Worm (Caenorhabditis elegans) whole organism, midembryonic: ENCODE results near the gene gfat-1.
"Not testable (repeated sequence)": the region's sequence is repeated elsewhere in the genome, so short reads cannot be mapped to it uniquely, and the experiment has no call there.

ENCODE experiments used
- T22C8.4 ChIP-seq: fragments of 200-800 bp; sonication (Bioruptor generic); IDR thresholded peaks from 2 replicates; pipeline ENCODE4 v1.3.6; 2022; ENCODE audit warnings: missing genetic modification characterization, missing compliant biosample characterization
- cog-1 ChIP-seq: sonication (generic microtip); optimal IDR thresholded peaks from 2 replicates; lab custom pipeline; 2016; ENCODE audit warnings: missing genetic modification characterization, missing compliant biosample characterization
- flt-1 ChIP-seq: fragments of 200-800 bp; sonication (Bioruptor generic); IDR thresholded peaks from 2 replicates; pipeline ENCODE4 v1.3.6; 2022; ENCODE audit warnings: missing genetic modification characterization, missing compliant biosample characterization
- klf-2 ChIP-seq: fragments of 200-800 bp; sonication (Bioruptor generic); conservative IDR thresholded peaks from 2 replicates; pipeline ENCODE4 v1.3.6; 2022; ENCODE audit warnings: missing genetic modification reagents, missing genetic modification characterization, missing compliant biosample characterization
- med-1 ChIP-seq: sonication (generic microtip); optimal IDR thresholded peaks from 2 replicates; lab custom pipeline; 2017; ENCODE audit warnings: missing genetic modification characterization, mild to moderate bottlenecking, missing compliant biosample characterization, antibody characterized with exemption, missing genetic modification reagents; ENCODE audit not compliant: insufficient read depth
- ref-1 ChIP-seq: fragments of 200-800 bp; sonication (Bioruptor generic); conservative IDR thresholded peaks from 2 replicates; pipeline ENCODE4 v1.3.6; 2022; ENCODE audit warnings: missing genetic modification reagents, missing genetic modification characterization, missing compliant biosample characterization
- tab-1 ChIP-seq: fragments of 200-800 bp; sonication (Bioruptor generic); IDR thresholded peaks from 2 replicates; pipeline ENCODE4 v1.3.6; 2022; ENCODE audit warnings: missing genetic modification characterization, missing compliant biosample characterization
- ztf-23 ChIP-seq: fragments of 200-800 bp; sonication (Bioruptor generic); IDR thresholded peaks from 2 replicates; pipeline ENCODE4 v1.3.6; 2022; ENCODE audit warnings: missing genetic modification reagents, missing genetic modification characterization, missing compliant biosample characterization
- ztf-29 ChIP-seq: fragments of 200-800 bp; sonication (Bioruptor generic); IDR thresholded peaks from 2 replicates; pipeline ENCODE4 v1.3.6; 2022; ENCODE audit warnings: missing genetic modification reagents, missing genetic modification characterization, missing compliant biosample characterization

The gfat-1 gene

ce11 chrII:11571260-11571854 lies 23.9 kb downstream of the gfat-1 start, which contains the start of gene F54D5.3:
Gene F54D5.3, plus strand, starts transcription at chrII:11571805.
- TF ChIP-seq cog-1 (tag; lab: Kevin White, UChicago) (no peak), klf-2 (GFP tag; lab: Robert Waterston, UW) (no peak), ref-1 (GFP tag; lab: Robert Waterston, UW) (no peak), med-1 (no peak), tab-1 (GFP tag; lab: Robert Waterston, UW) (no peak), ztf-23 (no peak), ztf-29 (no peak), flt-1 (no peak), T22C8.4 (GFP tag; lab: Robert Waterston, UW) (no peak)

DNA sequence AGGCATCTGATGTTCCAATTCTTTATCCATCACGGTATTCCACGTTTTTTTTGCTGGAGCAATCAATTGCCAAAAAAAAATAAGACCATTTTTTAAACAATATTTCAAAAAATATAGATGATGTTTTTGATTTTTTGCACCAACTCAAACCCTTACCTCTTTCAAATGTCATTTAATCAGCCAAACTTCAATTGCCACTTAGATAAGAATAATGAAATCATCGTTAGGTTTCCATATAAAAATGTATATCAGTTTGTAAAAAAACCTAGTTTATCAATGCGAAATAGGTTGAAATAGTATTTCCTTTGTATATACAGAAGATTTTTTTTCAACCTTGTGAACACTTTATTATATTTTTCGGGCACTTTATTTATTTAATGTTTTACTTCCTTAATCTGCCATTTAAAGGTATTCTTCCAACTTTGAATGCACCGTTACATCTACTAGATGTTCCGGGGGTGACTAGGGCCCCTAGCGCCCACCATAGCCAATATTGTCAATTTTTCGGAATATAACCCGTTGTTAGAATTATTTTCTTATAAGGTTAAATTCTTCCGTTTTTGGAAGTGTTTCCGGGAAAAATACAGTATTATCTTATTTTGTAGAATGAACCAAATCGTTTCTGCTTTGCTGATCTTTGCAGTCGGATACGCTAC lies 25.9 kb downstream of the gfat-1 start, which contains the start of the genes F54D5.23 and F54D5.4:
Gene F54D5.23 (minus strand): TSS at position 75 of the 656 bp plus-strand sequence.
Gene F54D5.4 (plus strand): TSS at position 606 of the 656 bp plus-strand sequence.
- no peak for TF ChIP-seq ztf-23
- TF ChIP-seq ref-1 (GFP tag; lab: Robert Waterston, UW), result no peak
- TF ChIP-seq med-1, result no peak

DNA sequence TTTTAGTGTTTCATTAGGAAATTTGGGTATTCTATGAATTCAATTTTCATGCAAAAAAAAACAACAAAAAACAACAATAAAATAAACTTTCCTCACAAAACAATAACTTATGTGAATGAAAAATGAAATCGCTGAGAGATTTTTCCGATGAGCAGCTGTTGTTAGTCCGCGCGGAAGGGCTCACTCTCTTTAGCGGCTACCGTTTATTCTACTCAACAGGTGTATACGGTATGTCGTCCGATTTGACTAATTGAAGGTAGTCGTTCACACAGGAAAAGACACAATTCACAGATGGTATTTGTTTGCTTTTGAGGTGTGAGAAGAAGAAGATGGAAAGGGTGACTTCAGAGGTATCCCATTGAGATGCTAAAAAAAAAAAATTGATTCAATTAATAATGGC lies 26.5 kb downstream of the gfat-1 start:
- TF ChIP-seq flt-1, result no peak
- no peak for TF ChIP-seq ztf-23
- no peak for TF ChIP-seq ztf-29
- TF ChIP-seq tab-1 (GFP tag; lab: Robert Waterston, UW), result no peak
- TF ChIP-seq ref-1 (GFP tag; lab: Robert Waterston, UW), result no peak
- no peak for TF ChIP-seq klf-2 (GFP tag; lab: Robert Waterston, UW)
- no peak for TF ChIP-seq med-1
- TF ChIP-seq T22C8.4 (GFP tag; lab: Robert Waterston, UW), result no peak
- no peak for TF ChIP-seq cog-1 (tag; lab: Kevin White, UChicago)

DNA sequence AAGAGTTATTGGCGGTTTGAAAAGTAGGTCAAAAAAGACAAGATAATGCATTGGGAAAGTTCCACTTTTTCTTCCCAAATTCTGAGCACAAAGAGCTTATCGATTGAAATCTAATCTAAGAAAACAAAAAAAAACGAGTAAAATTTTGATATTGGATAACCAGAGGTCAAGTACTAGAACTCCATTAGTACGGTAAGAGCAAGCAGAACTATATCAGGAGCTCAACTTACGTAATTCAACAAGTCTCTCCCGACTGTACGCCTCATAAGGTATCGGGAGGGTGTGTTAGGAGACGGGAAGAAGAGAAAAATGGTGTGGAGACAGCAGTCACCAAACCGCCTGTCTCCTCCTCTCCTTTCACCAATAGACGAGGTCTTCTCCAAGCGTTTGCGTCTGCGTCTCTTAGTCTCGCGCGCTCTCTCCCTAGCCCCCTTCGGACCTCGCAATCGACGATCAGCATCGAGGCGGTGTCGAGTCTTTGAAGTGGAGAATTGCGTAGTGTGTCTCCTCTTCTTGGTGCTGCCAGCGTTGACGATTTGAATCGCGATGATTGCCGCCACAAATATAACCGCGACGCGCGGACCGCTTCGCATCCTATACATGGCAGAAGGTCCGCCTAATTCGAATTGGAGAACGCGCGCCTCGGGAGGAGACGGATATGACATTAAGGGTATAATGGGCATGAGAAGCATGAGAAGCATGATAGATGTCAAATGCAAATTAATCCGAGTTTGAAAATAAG lies 28.1 kb downstream of the gfat-1 start, which contains the start of gene F54D5.5:
Gene F54D5.5 (minus strand): TSS at position 51 of the 742 bp plus-strand sequence.
- TF ChIP-seq tab-1 (GFP tag; lab: Robert Waterston, UW), result 0 out of 2 replicates have a peak, but pooled peaks have one; percentile 65
- peak; percentile 72; the same call in 1 of the 2 replicates for TF ChIP-seq flt-1
- no peak for TF ChIP-seq med-1
- no peak for TF ChIP-seq T22C8.4 (GFP tag; lab: Robert Waterston, UW)
- TF ChIP-seq cog-1 (tag; lab: Kevin White, UChicago), result peak; percentile 70
- peak; percentile 47; the same call in 1 of the 2 replicates for TF ChIP-seq ztf-23
- no peak for TF ChIP-seq ref-1 (GFP tag; lab: Robert Waterston, UW)
- TF ChIP-seq klf-2 (GFP tag; lab: Robert Waterston, UW), result no peak

- TF ChIP-seq cog-1 (tag; lab: Kevin White, UChicago) (no peak), ref-1 (GFP tag; lab: Robert Waterston, UW) (no peak), flt-1 (no peak), T22C8.4 (GFP tag; lab: Robert Waterston, UW) (no peak), klf-2 (GFP tag; lab: Robert Waterston, UW) (no peak), ztf-29 (no peak), ztf-23 (no peak), med-1 (no peak), tab-1 (GFP tag; lab: Robert Waterston, UW) (no peak)
These were observed 31.1 kb downstream of the gfat-1 start, which contains the start of gene F54D5.15 for ce11 chrII:11564127-11564526. Gene F54D5.15, minus strand, starts transcription at chrII:11564227.

- TF ChIP-seq klf-2 (GFP tag; lab: Robert Waterston, UW) (no peak), ztf-23 (no peak), flt-1 (no peak), cog-1 (tag; lab: Kevin White, UChicago) (no peak), med-1 (no peak), T22C8.4 (GFP tag; lab: Robert Waterston, UW) (no peak), tab-1 (GFP tag; lab: Robert Waterston, UW) (no peak), ref-1 (GFP tag; lab: Robert Waterston, UW) (no peak), ztf-29 (no peak)
These were observed 38.9 kb downstream of the gfat-1 start, which contains the start of gene F54D5.17 for ce11 chrII:11556338-11556737. Gene F54D5.17, plus strand, starts transcription at chrII:11556638.

- TF ChIP-seq ztf-29 (peak; percentile 25; the same call in 1 of the 2 replicates), T22C8.4 (GFP tag; lab: Robert Waterston, UW) (no peak), klf-2 (GFP tag; lab: Robert Waterston, UW) (no peak)
These were observed 39.6 kb downstream of the gfat-1 start, which contains the start of gene F54D5.24 for ce11 chrII:11555634-11556033. Gene F54D5.24, plus strand, starts transcription at chrII:11555949.

- not testable (repeated sequence) for TF ChIP-seq T22C8.4 (GFP tag; lab: Robert Waterston, UW); ref-1 (GFP tag; lab: Robert Waterston, UW); ztf-29
These were observed 43.2 kb downstream of the gfat-1 start, which contains the start of gene dhgd-1 for ce11 chrII:11551981-11552380. Gene dhgd-1, minus strand, starts transcription at chrII:11552081.

DNA sequence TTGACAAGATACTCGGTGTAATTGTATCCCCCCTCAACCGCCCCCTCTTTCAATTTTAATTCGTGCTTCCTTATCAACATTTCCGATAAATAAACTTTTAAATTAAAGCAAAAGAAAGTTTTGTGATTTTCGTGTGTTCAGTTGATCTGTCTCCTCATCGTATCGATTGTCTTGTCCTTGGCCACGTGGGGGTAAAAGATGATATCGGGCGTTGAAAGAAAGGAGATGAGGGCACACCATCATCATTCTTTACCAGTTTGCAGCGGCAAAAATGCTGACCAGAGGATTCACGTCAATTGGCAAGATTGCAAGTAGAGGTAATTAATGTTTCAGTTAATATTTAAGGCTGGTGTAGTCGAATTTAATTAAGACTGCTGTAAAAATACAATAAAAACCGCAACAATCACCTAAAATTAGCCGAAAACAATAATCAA lies 47.9 kb downstream of the gfat-1 start, which contains the start of gene F54D5.7:
Gene F54D5.7 (plus strand): TSS at position 264 of the 434 bp plus-strand sequence.
- TF ChIP-seq ztf-23 (no peak), flt-1 (0 out of 2 replicates have a peak, but pooled peaks have one; percentile 13)

DNA sequence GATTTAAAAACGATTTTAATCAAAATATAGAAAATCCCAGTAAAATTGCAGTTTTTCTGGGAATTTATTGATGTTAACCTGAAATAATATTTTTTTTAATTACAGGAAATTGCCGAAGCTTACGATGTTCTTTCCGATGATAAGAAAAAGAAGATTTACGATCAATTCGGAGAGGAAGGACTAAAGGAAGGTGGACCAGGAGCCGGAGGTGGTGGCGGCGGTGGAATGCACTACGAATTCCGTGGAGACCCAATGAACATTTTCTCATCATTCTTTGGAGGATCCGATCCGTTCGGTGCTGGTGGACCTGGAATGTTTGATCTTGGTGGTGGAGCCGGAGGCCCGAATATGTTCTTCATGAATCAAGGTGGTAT lies 49.3 kb downstream of the gfat-1 start:
- TF ChIP-seq ref-1 (GFP tag; lab: Robert Waterston, UW), result no peak
- no peak for TF ChIP-seq klf-2 (GFP tag; lab: Robert Waterston, UW)
- TF ChIP-seq med-1, result no peak
- TF ChIP-seq ztf-23, result no peak
- no peak for TF ChIP-seq T22C8.4 (GFP tag; lab: Robert Waterston, UW)
- no peak for TF ChIP-seq flt-1
- no peak for TF ChIP-seq cog-1 (tag; lab: Kevin White, UChicago)
- no peak for TF ChIP-seq ztf-29
- no peak for TF ChIP-seq tab-1 (GFP tag; lab: Robert Waterston, UW)
